Fruit fly (Drosophila melanogaster): ENCODE data around the gene CG4053.

CG4053 gene

DNA sequence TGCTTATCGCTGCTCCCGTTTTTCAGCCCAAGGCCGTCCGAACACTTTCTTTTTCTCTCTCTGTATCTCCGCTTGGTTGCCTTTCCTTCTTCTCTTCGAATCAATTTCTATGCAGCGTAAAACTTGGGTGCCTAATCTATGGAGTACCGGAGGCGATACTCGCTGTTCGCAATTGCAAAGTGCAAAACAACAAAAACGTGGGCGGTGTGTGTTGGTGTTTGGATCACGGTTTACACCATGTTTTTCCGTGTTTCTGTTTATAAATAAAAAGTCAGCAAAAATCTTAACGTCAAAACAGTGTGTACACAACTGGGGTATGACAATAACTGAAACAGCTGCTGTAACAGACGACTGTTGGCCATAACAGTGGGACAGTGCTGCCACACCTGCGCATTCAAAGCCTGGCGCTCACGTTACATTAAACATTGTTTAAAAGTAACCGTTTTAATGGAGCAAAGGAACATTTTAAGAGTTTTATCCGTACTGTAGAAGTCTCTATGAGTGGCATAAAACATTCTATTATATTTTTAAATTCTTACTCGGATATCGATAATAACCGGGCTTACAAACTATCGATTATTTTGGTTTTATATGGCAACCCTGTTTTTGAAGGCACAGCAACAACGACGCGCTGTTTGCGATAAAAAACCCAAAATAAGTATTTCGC, 17.2 kb upstream of the CG4053 start, which contains the start of the genes m-cup and Det (continued):
- TF ChIP-seq chif (GFP tag; optimal IDR thresholded peaks at IDR 0.05), result peak in 1 of 2 experiments; percentile 27
- no peak for TF ChIP-seq pan (optimal IDR thresholded peaks at IDR 0.05)
- TF ChIP-seq pan (GFP tag; optimal IDR thresholded peaks at IDR 0.05 in 1 of 2, IDR thresholded peaks at IDR 0.05 in 1 of 2), result peak in 1 of 2 experiments; percentile 33
- peak; percentile 6 for TF ChIP-seq Ets65A (GFP tag)
- peak; percentile 17 for TF ChIP-seq CG2120 (GFP tag; optimal IDR thresholded peaks at IDR 0.05)
- peak; percentile 2 for TF ChIP-seq unpg (GFP tag; optimal IDR thresholded peaks at IDR 0.05)
- peak; percentile 82 for TF ChIP-seq Scr (GFP tag; IDR thresholded peaks at IDR 0.05; ENCODE audit: partially characterized antibody)
- peak; percentile 36 for TF ChIP-seq lilli (GFP tag; optimal IDR thresholded peaks at IDR 0.05)
- TF ChIP-seq wek (GFP tag; optimal IDR thresholded peaks at IDR 0.05), result peak; percentile 6
- peak; percentile 61; the same call in 2 of the 3 replicates for TF ChIP-seq CG6791 (GFP tag; IDR thresholded peaks at IDR 0.05; ENCODE audit: partially characterized antibody)
- peak; percentile 51; the same call in 1 of the 3 replicates for TF ChIP-seq CG34422 (GFP tag; IDR thresholded peaks at IDR 0.05)
- peak; percentile 20 for TF ChIP-seq sug (tag; optimal IDR thresholded peaks at IDR 0.05)
- 0 out of 2 replicates have a peak, but pooled peaks have one; percentile 7 for TF ChIP-seq CG32532 (GFP tag; IDR thresholded peaks at IDR 0.05)
- peak; percentile 8 for TF ChIP-seq CG4424 (GFP tag; optimal IDR thresholded peaks at IDR 0.05)
- no peak for TF ChIP-seq Eip74EF (GFP tag; optimal IDR thresholded peaks at IDR 0.05)
- no peak for TF ChIP-seq Ssrp (tag; optimal IDR thresholded peaks at IDR 0.05)
- no peak for TF ChIP-seq croc (GFP tag; conservative IDR thresholded peaks at IDR 0.05)
- peak; percentile 23 for TF ChIP-seq Hmr (GFP tag; optimal IDR thresholded peaks at IDR 0.05)

DNA sequence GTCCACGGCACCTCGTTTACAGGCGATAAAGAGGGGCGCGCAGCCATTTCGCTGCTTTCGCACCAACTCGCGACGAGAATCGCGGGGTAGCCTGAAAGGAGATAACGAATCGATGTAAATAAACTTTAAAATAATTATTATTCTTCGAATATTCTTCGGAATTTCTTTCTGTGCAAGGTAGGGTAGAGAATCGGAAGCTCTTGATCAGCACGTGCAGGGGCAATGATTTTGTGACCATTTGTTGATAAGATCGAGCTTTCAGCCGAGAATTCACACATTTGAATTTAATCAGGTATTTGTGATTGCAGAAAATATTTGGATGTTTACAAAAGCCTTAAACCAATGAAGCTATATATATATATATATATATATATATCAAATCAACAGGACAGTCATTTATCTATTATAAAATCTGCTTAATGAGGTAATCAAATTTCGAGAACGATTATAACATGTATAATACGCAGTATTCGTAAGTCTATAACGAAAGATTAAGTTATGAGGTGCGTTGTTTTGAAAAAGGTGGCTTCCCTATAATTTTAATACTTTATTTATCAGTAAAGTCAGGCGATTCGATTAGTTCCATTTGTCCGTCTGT, 15.7 kb upstream of the CG4053 start:
- no peak for TF ChIP-seq CG30020 (tag; optimal IDR thresholded peaks at IDR 0.05)
- no peak for TF ChIP-seq CG6272 (GFP tag; IDR thresholded peaks at IDR 0.05)
- peak; percentile 30 for TF ChIP-seq CG18599 (GFP tag; optimal IDR thresholded peaks at IDR 0.05)
- TF ChIP-seq CG14710 (tag; optimal IDR thresholded peaks at IDR 0.05), result no peak
- TF ChIP-seq exex (tag; optimal IDR thresholded peaks at IDR 0.05), result peak; percentile 47
- TF ChIP-seq fd64A (GFP tag; optimal IDR thresholded peaks at IDR 0.05), result no peak
- TF ChIP-seq CG34376 (GFP tag; optimal IDR thresholded peaks at IDR 0.05), result peak; percentile 14
- peak; percentile 94 for TF ChIP-seq cwo (GFP tag; optimal IDR thresholded peaks at IDR 0.05)
- TF ChIP-seq CG2120 (GFP tag; optimal IDR thresholded peaks at IDR 0.05), result peak; percentile 10
- TF ChIP-seq CG13894 (tag; optimal IDR thresholded peaks at IDR 0.05), result no peak
- TF ChIP-seq Hr39 (optimal IDR thresholded peaks at IDR 0.05), result no peak
- no peak for TF ChIP-seq Hmr (GFP tag; optimal IDR thresholded peaks at IDR 0.05)
- TF ChIP-seq CG32532 (GFP tag; IDR thresholded peaks at IDR 0.05), result peak; percentile 32; the same call in 1 of the 2 replicates
- TF ChIP-seq Dfd (GFP tag; optimal IDR thresholded peaks at IDR 0.05), result no peak
- no peak for TF ChIP-seq Oli (tag; optimal IDR thresholded peaks at IDR 0.05)
- no peak for TF ChIP-seq Hsf (GFP tag; optimal IDR thresholded peaks at IDR 0.05)
- TF ChIP-seq chinmo (GFP tag; IDR thresholded peaks at IDR 0.05; ENCODE audit: partially characterized antibody), result no peak
- TF ChIP-seq CG2889 (GFP tag; IDR thresholded peaks at IDR 0.05), result no peak
- TF ChIP-seq D19B (GFP tag; optimal IDR thresholded peaks at IDR 0.05), result peak; percentile 85
- TF ChIP-seq ken (GFP tag; IDR thresholded peaks at IDR 0.05), result no peak
- no peak for TF ChIP-seq Meics (GFP tag; optimal IDR thresholded peaks at IDR 0.05)
- TF ChIP-seq CG2678 (tag; optimal IDR thresholded peaks at IDR 0.05), result no peak

Measured in whole organism, embryonic.